Worm (Caenorhabditis elegans) whole organism, early embryonic: ENCODE results near the gene sams-1.

Experiments
- F13C5.2 ChIP-seq: sonication (generic microtip); optimal IDR thresholded peaks from 2 replicates; lab custom pipeline; 2017; ENCODE audit warnings: mild to moderate bottlenecking, missing genetic modification characterization, inconsistent platforms, missing compliant biosample characterization
- aly-1 ChIP-seq: sonication (generic microtip); optimal IDR thresholded peaks from 2 replicates; lab custom pipeline; 2016; ENCODE audit warnings: missing genetic modification characterization, missing compliant biosample characterization
- ama-1 ChIP-seq: fragments of 150-350 bp; optimal IDR thresholded peaks from 2 replicates; lab custom pipeline; 2014
- ceh-13 ChIP-seq: fragments of 200-800 bp; sonication (Bioruptor generic); optimal IDR thresholded peaks from 2 replicates; lab custom pipeline; 2018; ENCODE audit warnings: mild to moderate bottlenecking, missing genetic modification characterization, missing compliant biosample characterization
- ets-7 ChIP-seq: sonication (generic microtip); optimal IDR thresholded peaks from 2 replicates; lab custom pipeline; 2016; ENCODE audit warnings: missing genotype, missing genetic modification characterization, missing compliant biosample characterization
- flt-1 ChIP-seq: fragments of 200-800 bp; sonication (Bioruptor generic); IDR thresholded peaks from 2 replicates; pipeline ENCODE4 v1.3.6; 2022; ENCODE audit warnings: missing genetic modification characterization, missing compliant biosample characterization
- hmbx-1 ChIP-seq: sonication (generic microtip); optimal IDR thresholded peaks from 2 replicates; lab custom pipeline; 2016; ENCODE audit warnings: mild to moderate bottlenecking, missing genetic modification characterization, missing compliant biosample characterization
- scrt-1 ChIP-seq: fragments of 200-800 bp; sonication (Bioruptor generic); IDR thresholded peaks from 2 replicates; pipeline ENCODE4 v1.3.6; 2022; ENCODE audit warnings: missing genetic modification characterization, missing compliant biosample characterization
- sea-1 ChIP-seq: fragments of 200-800 bp; sonication (Bioruptor generic); conservative IDR thresholded peaks from 2 replicates; pipeline ENCODE4 v1.3.6; 2022; ENCODE audit warnings: missing genetic modification characterization, missing compliant biosample characterization
- tbx-11 ChIP-seq: fragments of 200-800 bp; sonication (Bioruptor generic); IDR thresholded peaks from 2 replicates; pipeline ENCODE4 v1.3.6; 2022; ENCODE audit warnings: missing genetic modification characterization, missing compliant biosample characterization
- tbx-37 ChIP-seq: fragments of 200-800 bp; sonication (Bioruptor generic); conservative IDR thresholded peaks from 2 replicates; pipeline ENCODE4 v1.3.6; 2022; ENCODE audit warnings: missing genetic modification reagents, missing genetic modification characterization, missing compliant biosample characterization
- tra-4 ChIP-seq: sonication (generic microtip); optimal IDR thresholded peaks from 2 replicates; lab custom pipeline; 2017; ENCODE audit warnings: missing genetic modification characterization, missing compliant biosample characterization

- TF ChIP-seq flt-1 (GFP tag; lab: Robert Waterston, UW) (peak; percentile 83), ama-1 (lab: Kevin White, UChicago) (no peak), hmbx-1 (tag; lab: Kevin White, UChicago) (no peak), tbx-11 (peak; percentile 79), F13C5.2 (tag; lab: Kevin White, UChicago) (peak; percentile 80), scrt-1 (GFP tag; lab: Robert Waterston, UW) (peak; percentile 86), tra-4 (peak; percentile 20), aly-1 (tag; lab: Kevin White, UChicago) (peak; percentile 49), tbx-37 (GFP tag; lab: Robert Waterston, UW) (peak; percentile 78), ets-7 (tag; lab: Kevin White, UChicago) (no peak), sea-1 (GFP tag; lab: Robert Waterston, UW) (peak; percentile 88), ceh-13 (GFP tag; lab: Kevin White, UChicago) (peak; percentile 71)
Measured at ce11 chrX:11934933-11935332, 30.8 kb upstream of the sams-1 start.
